Fruit fly (Drosophila melanogaster) whole organism, embryonic: ENCODE measurements around the gene sws.

ENCODE experiments used
- Asciz ChIP-seq: fragments of 200-800 bp; sonication (Bioruptor generic); optimal IDR thresholded peaks from 2 replicates; lab custom pipeline; 2017; ENCODE audit warnings: missing biosample characterization, mild to moderate bottlenecking, missing genetic modification characterization, missing genetic modification reagents
- CG10274 ChIP-seq: fragments of 200-800 bp; sonication (Bioruptor generic); optimal IDR thresholded peaks from 3 replicates; lab custom pipeline; 2017; ENCODE audit warnings: missing biosample characterization, mild to moderate bottlenecking, missing genetic modification characterization
- CG10366 ChIP-seq: fragments of 200-800 bp; sonication (Bioruptor generic); IDR thresholded peaks from 2 replicates; pipeline ENCODE4 v1.3.6; 2022; ENCODE audit warnings: missing biosample characterization, missing genetic modification characterization
- CG11456 ChIP-seq: fragments of 200-800 bp; sonication (Bioruptor generic); IDR thresholded peaks from 3 replicates; pipeline ENCODE4 v1.3.6; 2022; ENCODE audit warnings: missing biosample characterization, missing genetic modification characterization
- CG12219 ChIP-seq: fragments of 200-800 bp; sonication (Bioruptor generic); optimal IDR thresholded peaks from 3 replicates; lab custom pipeline; 2018; ENCODE audit warnings: missing biosample characterization, mild to moderate bottlenecking, missing genetic modification characterization
- CG1233 ChIP-seq: fragments of 200-800 bp; sonication (Bioruptor generic); optimal IDR thresholded peaks from 4 replicates; lab custom pipeline; 2018; ENCODE audit warnings: missing biosample characterization, mild to moderate bottlenecking, missing genetic modification characterization
- CG1602 ChIP-seq: fragments of 200-800 bp; sonication (Bioruptor generic); optimal IDR thresholded peaks from 3 replicates; lab custom pipeline; 2016; ENCODE audit warnings: missing biosample characterization, missing genetic modification characterization
- CG17328 ChIP-seq: fragments of 200-800 bp; sonication (Bioruptor generic); IDR thresholded peaks from 2 replicates; pipeline ENCODE4 v1.3.6; 2022; ENCODE audit warnings: missing biosample characterization, missing genetic modification characterization
- CG18599 ChIP-seq: fragments of 200-800 bp; sonication (Bioruptor generic); optimal IDR thresholded peaks from 3 replicates; lab custom pipeline; 2017; ENCODE audit warnings: missing biosample characterization, missing genetic modification characterization, mild to moderate bottlenecking, moderate library complexity, missing genetic modification reagents
- CG30403 ChIP-seq: fragments of 200-800 bp; sonication (Bioruptor generic); optimal IDR thresholded peaks from 3 replicates; lab custom pipeline; 2016; ENCODE audit warnings: missing biosample characterization, missing genetic modification characterization
- CG32767 ChIP-seq: fragments of 200-800 bp; sonication (Bioruptor generic); IDR thresholded peaks from 2 replicates; pipeline ENCODE4 v1.3.6; 2022; ENCODE audit warnings: missing biosample characterization, missing genetic modification characterization
- CG33213 ChIP-seq: fragments of 200-800 bp; sonication (Bioruptor generic); optimal IDR thresholded peaks from 3 replicates; lab custom pipeline; 2016; ENCODE audit warnings: missing biosample characterization, missing genetic modification characterization
- CG3995 ChIP-seq: fragments of 200-800 bp; sonication (Bioruptor generic); optimal IDR thresholded peaks from 3 replicates; lab custom pipeline; 2016; ENCODE audit warnings: missing biosample characterization, missing genetic modification characterization
- CG4404 ChIP-seq: fragments of 200-800 bp; sonication (Bioruptor generic); IDR thresholded peaks from 2 replicates; pipeline ENCODE4 v1.3.6; 2022; ENCODE audit warnings: missing biosample characterization, missing genetic modification characterization
- CG6854 ChIP-seq: fragments of 200-800 bp; sonication (Bioruptor generic); optimal IDR thresholded peaks from 3 replicates; lab custom pipeline; 2017; ENCODE audit warnings: missing biosample characterization, mild to moderate bottlenecking, missing genetic modification characterization
- CG7839 ChIP-seq: fragments of 200-800 bp; sonication (Bioruptor generic); optimal IDR thresholded peaks from 3 replicates; lab custom pipeline; 2018; ENCODE audit warnings: missing biosample characterization, mild to moderate bottlenecking, missing genetic modification characterization, moderate library complexity
- CG8359 ChIP-seq: fragments of 200-800 bp; sonication (Bioruptor generic); optimal IDR thresholded peaks from 2 replicates; lab custom pipeline; 2017; ENCODE audit warnings: missing biosample characterization, mild to moderate bottlenecking, missing genetic modification characterization, borderline replicate concordance
- CG8478 ChIP-seq: fragments of >200 bp; optimal IDR thresholded peaks from 2 replicates; lab custom pipeline; 2018
- CG9817 ChIP-seq: fragments of 200-800 bp; sonication (Bioruptor generic); optimal IDR thresholded peaks from 2 replicates; lab custom pipeline; 2018; ENCODE audit warnings: missing biosample characterization, mild to moderate bottlenecking, missing genetic modification characterization, moderate library complexity
- Dbx ChIP-seq: fragments of 200-800 bp; sonication (Bioruptor generic); IDR thresholded peaks from 3 replicates; pipeline ENCODE4 v1.3.6; 2022; ENCODE audit warnings: missing biosample characterization, missing genetic modification characterization
- Dll ChIP-seq: fragments of 200-800 bp; sonication (Bioruptor generic); IDR thresholded peaks from 4 replicates; pipeline ENCODE4 v1.3.6; 2022; ENCODE audit warnings: missing biosample characterization, missing genetic modification characterization; ENCODE audit not compliant: partially characterized antibody
- Dp ChIP-seq: fragments of 200-800 bp; sonication (Bioruptor generic); optimal IDR thresholded peaks from 2 replicates; lab custom pipeline; 2018; ENCODE audit warnings: missing biosample characterization, mild to moderate bottlenecking, missing genetic modification characterization, moderate library complexity
- GATAe ChIP-seq: fragments of 200-800 bp; sonication (Bioruptor generic); conservative IDR thresholded peaks from 2 replicates; pipeline ENCODE4 v1.3.6; 2022; ENCODE audit warnings: missing biosample characterization, missing genetic modification characterization
- HHEX ChIP-seq: fragments of 200-800 bp; sonication (Bioruptor generic); optimal IDR thresholded peaks from 3 replicates; lab custom pipeline; 2017; ENCODE audit warnings: missing biosample characterization, mild to moderate bottlenecking, missing genetic modification characterization, missing genetic modification reagents
- HLHmδ ChIP-seq: fragments of 200-800 bp; sonication (Bioruptor generic); optimal IDR thresholded peaks from 2 replicates; lab custom pipeline; 2018; ENCODE audit warnings: missing biosample characterization, mild to moderate bottlenecking, missing genetic modification characterization, moderate library complexity
- Jarid2 ChIP-seq: fragments of 200-800 bp; sonication (Bioruptor generic); optimal IDR thresholded peaks from 3 replicates; lab custom pipeline; 2017; ENCODE audit warnings: mild to moderate bottlenecking, missing biosample characterization, missing genetic modification reagents, missing genetic modification characterization
- Mad ChIP-seq: fragments of 200-800 bp; sonication (Bioruptor generic); optimal IDR thresholded peaks from 2 replicates; lab custom pipeline; 2016; ENCODE audit warnings: missing biosample characterization, missing genetic modification characterization
- NfI ChIP-seq: fragments of 200-800 bp; sonication (Bioruptor generic); optimal IDR thresholded peaks from 3 replicates; lab custom pipeline; 2018; ENCODE audit warnings: missing biosample characterization, mild to moderate bottlenecking, missing genetic modification characterization, moderate library complexity
- Side ChIP-seq: fragments of 200-800 bp; sonication (Bioruptor generic); optimal IDR thresholded peaks from 2 replicates; lab custom pipeline; 2016; ENCODE audit warnings: missing biosample characterization, missing genetic modification characterization
- Sry-β ChIP-seq: fragments of 200-800 bp; sonication (Bioruptor generic); optimal IDR thresholded peaks from 2 replicates; lab custom pipeline; 2018; ENCODE audit warnings: missing biosample characterization, mild to moderate bottlenecking, missing genetic modification characterization, moderate library complexity
- dati ChIP-seq: fragments of 200-800 bp; sonication (Bioruptor generic); IDR thresholded peaks from 2 replicates; pipeline ENCODE4 v1.3.6; 2022; ENCODE audit warnings: missing biosample characterization, missing genetic modification characterization
- ewg ChIP-seq: fragments of 200-800 bp; sonication (Bioruptor generic); optimal IDR thresholded peaks from 3 replicates; lab custom pipeline; 2017; ENCODE audit warnings: mild to moderate bottlenecking, missing biosample characterization, missing genetic modification reagents, missing genetic modification characterization
- gcm2 ChIP-seq: fragments of 200-800 bp; sonication (Bioruptor generic); optimal IDR thresholded peaks from 2 replicates; lab custom pipeline; 2016; ENCODE audit warnings: missing biosample characterization, missing genetic modification characterization
- gem ChIP-seq: fragments of 200-800 bp; sonication (Bioruptor generic); optimal IDR thresholded peaks from 2 replicates; lab custom pipeline; 2019; ENCODE audit warnings: missing biosample characterization, mild to moderate bottlenecking, missing genetic modification characterization, moderate library complexity
- grn ChIP-seq: fragments of 200-800 bp; sonication (Bioruptor generic); optimal IDR thresholded peaks from 3 replicates; lab custom pipeline; 2017; ENCODE audit warnings: missing biosample characterization, missing genetic modification characterization
- gro ChIP-seq: fragments of 200-800 bp; sonication (Bioruptor generic); optimal IDR thresholded peaks from 2 replicates; lab custom pipeline; 2016; ENCODE audit warnings: missing biosample characterization, missing genetic modification characterization
- gt ChIP-seq: fragments of 200-800 bp; sonication (Bioruptor generic); IDR thresholded peaks from 2 replicates; pipeline ENCODE4 v1.3.6; 2022; ENCODE audit warnings: missing biosample characterization, missing genetic modification characterization
- knrl ChIP-seq: fragments of 200-800 bp; sonication (Bioruptor generic); IDR thresholded peaks from 3 replicates; pipeline ENCODE4 v1.3.6; 2022; ENCODE audit warnings: missing biosample characterization, missing genetic modification characterization; ENCODE audit not compliant: partially characterized antibody
- lov ChIP-seq, 2 experiments: fragments of 200-800 bp in 1 of 2; fragments of >200 bp in 1 of 2; sonication (Bioruptor generic) in 1 of 2; IDR thresholded peaks in 1 of 2; optimal IDR thresholded peaks in 1 of 2; 2 replicates in 1 of 2; 3 replicates in 1 of 2; pipeline versions ENCODE4 v1.3.6 to Lab custom; 2017 to 2022; ENCODE audit warnings: missing biosample characterization in 1 of 2, missing genetic modification characterization in 1 of 2
- luna ChIP-seq: fragments of 200-800 bp; sonication (Bioruptor generic); optimal IDR thresholded peaks from 2 replicates; lab custom pipeline; 2016; ENCODE audit warnings: missing biosample characterization, missing genetic modification characterization
- mam ChIP-seq: fragments of 200-800 bp; sonication (Bioruptor generic); optimal IDR thresholded peaks from 3 replicates; lab custom pipeline; 2016; ENCODE audit warnings: missing biosample characterization, missing genetic modification characterization
- nmo ChIP-seq: fragments of 200-800 bp; sonication (Bioruptor generic); optimal IDR thresholded peaks from 2 replicates; lab custom pipeline; 2018; ENCODE audit warnings: missing biosample characterization, mild to moderate bottlenecking, missing genetic modification characterization, moderate library complexity
- phol ChIP-seq: fragments of 200-800 bp; sonication (Bioruptor generic); optimal IDR thresholded peaks from 3 replicates; lab custom pipeline; 2018; ENCODE audit warnings: missing biosample characterization, mild to moderate bottlenecking, missing genetic modification characterization, moderate library complexity
- pum ChIP-seq: fragments of 200-800 bp; sonication (Bioruptor generic); optimal IDR thresholded peaks from 2 replicates; lab custom pipeline; 2016; ENCODE audit warnings: missing biosample characterization, missing genetic modification characterization
- rib ChIP-seq: fragments of 200-800 bp; sonication (Bioruptor generic); IDR thresholded peaks from 2 replicates; pipeline ENCODE4 v1.3.6; 2022; ENCODE audit warnings: missing biosample characterization, missing genetic modification characterization
- sens-2 ChIP-seq: fragments of 200-800 bp; sonication (Bioruptor generic); IDR thresholded peaks from 2 replicates; pipeline ENCODE4 v1.3.6; 2022; ENCODE audit warnings: missing biosample characterization, missing genetic modification characterization
- shn ChIP-seq: fragments of 200-800 bp; sonication (Bioruptor generic); optimal IDR thresholded peaks from 3 replicates; lab custom pipeline; 2016; ENCODE audit warnings: missing biosample characterization, missing genetic modification characterization
- sr ChIP-seq: fragments of 200-800 bp; sonication (Bioruptor generic); IDR thresholded peaks from 3 replicates; pipeline ENCODE4 v1.3.6; 2022; ENCODE audit warnings: missing biosample characterization, missing genetic modification characterization
- trem ChIP-seq: fragments of 200-800 bp; optimal IDR thresholded peaks from 3 replicates; lab custom pipeline; 2019; ENCODE audit warnings: missing biosample characterization, mild to moderate bottlenecking, missing genetic modification characterization, moderate library complexity
- ttk ChIP-seq: fragments of 200-800 bp; sonication (Bioruptor generic); IDR thresholded peaks from 2 replicates; pipeline ENCODE4 v2.1.2; 2022; ENCODE audit warnings: missing biosample characterization, missing genetic modification characterization

sws gene

DNA sequence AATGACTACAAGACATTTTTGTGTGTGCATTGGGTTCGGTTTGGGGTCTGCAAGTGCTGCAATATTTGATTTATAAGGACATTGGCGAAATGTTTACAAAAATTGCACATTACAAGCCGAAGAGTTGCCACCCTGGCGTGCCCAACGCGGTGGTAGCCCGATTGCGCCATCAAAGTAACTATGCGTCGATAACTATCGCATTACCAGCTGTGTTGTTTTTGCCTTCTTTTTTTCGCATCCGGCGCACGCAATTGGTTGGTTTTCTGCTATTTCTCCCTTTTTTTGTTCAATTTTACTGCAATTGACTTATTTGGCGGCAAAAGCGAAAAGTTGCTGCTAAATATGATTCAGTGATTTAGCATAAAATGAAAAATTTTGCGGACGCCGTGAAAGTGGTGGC lies 33.4 kb downstream of the sws start, which contains the start of gene RpS14b (continued):
- TF ChIP-seq CG4404 (GFP tag; lab: Robert Waterston, UW) (no peak), CG12219 (GFP tag; lab: Kevin White, UChicago) (peak; percentile 56), sens-2 (0 out of 2 replicates have a peak, but pooled peaks have one; percentile 31), ewg (GFP tag; lab: Kevin White, UChicago) (peak; percentile 59), grn (GFP tag; lab: Kevin White, UChicago) (peak; percentile 6), CG10366 (GFP tag; lab: Robert Waterston, UW) (peak; percentile 58), Dp (GFP tag; lab: Kevin White, UChicago) (peak; percentile 19), gro (GFP tag; lab: Kevin White, UChicago) (peak; percentile 72), CG8478 (lab: Kevin White, UChicago) (no peak), rib (GFP tag; lab: Robert Waterston, UW) (peak; percentile 78), lov (optimal IDR thresholded peaks at IDR 0.05; lab: Kevin White, UChicago) (no peak), lov (GFP tag; IDR thresholded peaks at IDR 0.05; lab: Robert Waterston, UW) (peak; percentile 79; the same call in 2 of the 3 replicates), CG33213 (GFP tag; lab: Kevin White, UChicago) (peak; percentile 66), CG9817 (tag; lab: Kevin White, UChicago) (peak; percentile 58), CG18599 (GFP tag; lab: Kevin White, UChicago) (peak; percentile 74), GATAe (GFP tag; lab: Robert Waterston, UW) (no peak), Asciz (peak; percentile 39), Dll (GFP tag; lab: Robert Waterston, UW) (peak; percentile 70), CG3995 (GFP tag; lab: Kevin White, UChicago) (peak; percentile 5), Jarid2 (GFP tag; lab: Kevin White, UChicago) (peak; percentile 29), CG1233 (GFP tag; lab: Kevin White, UChicago) (peak; percentile 64), CG10274 (GFP tag; lab: Kevin White, UChicago) (peak; percentile 43), CG11456 (GFP tag; lab: Robert Waterston, UW) (peak; percentile 80; the same call in 2 of the 3 replicates), NfI (GFP tag; lab: Kevin White, UChicago) (peak; percentile 85), sr (GFP tag; lab: Robert Waterston, UW) (peak; percentile 67), CG8359 (GFP tag; lab: Kevin White, UChicago) (no peak), Dbx (GFP tag; lab: Robert Waterston, UW) (peak; percentile 68), pum (GFP tag; lab: Kevin White, UChicago) (peak; percentile 3), CG32767 (GFP tag; lab: Robert Waterston, UW) (peak; percentile 51; the same call in 1 of the 2 replicates), Mad (GFP tag; lab: Kevin White, UChicago) (peak; percentile 36), CG7839 (tag; lab: Kevin White, UChicago) (peak; percentile 31), mam (peak; percentile 47), HHEX (GFP tag; lab: Kevin White, UChicago) (peak; percentile 68), gcm2 (GFP tag; lab: Kevin White, UChicago) (peak; percentile 55), luna (GFP tag; lab: Kevin White, UChicago) (peak; percentile 8), dati (peak; percentile 41; the same call in 1 of the 2 replicates), knrl (GFP tag; lab: Robert Waterston, UW) (peak; percentile 72), CG6854 (GFP tag; lab: Kevin White, UChicago) (peak; percentile 32), ttk (GFP tag; lab: Robert Waterston, UW) (0 out of 2 replicates have a peak, but pooled peaks have one; percentile 40), CG17328 (GFP tag; lab: Robert Waterston, UW) (peak; percentile 79), Sry-β (GFP tag; lab: Kevin White, UChicago) (no peak), CG1602 (GFP tag; lab: Kevin White, UChicago) (no peak), HLHmδ (GFP tag; lab: Kevin White, UChicago) (peak; percentile 59), gem (tag; lab: Kevin White, UChicago) (peak; percentile 23), phol (peak; percentile 59), nmo (GFP tag; lab: Kevin White, UChicago) (peak; percentile 30), trem (peak; percentile 51), Side (GFP tag; lab: Kevin White, UChicago) (peak; percentile 74), CG30403 (GFP tag; lab: Kevin White, UChicago) (peak; percentile 48), gt (GFP tag; lab: Robert Waterston, UW) (no peak), shn (GFP tag; lab: Kevin White, UChicago) (peak; percentile 40)
